Worm (Caenorhabditis elegans) whole organism, late embryonic: ENCODE measurements around the gene H32C10.1.

Source experiments
- C08G9.2 ChIP-seq: sonication (generic microtip); optimal IDR thresholded peaks from 2 replicates; lab custom pipeline; 2016; ENCODE audit warnings: mild to moderate bottlenecking, missing genetic modification characterization, moderate library complexity, missing compliant biosample characterization
- C38D4.7 ChIP-seq: fragments of 200-800 bp; sonication (Bioruptor generic); optimal IDR thresholded peaks from 2 replicates; lab custom pipeline; 2018; ENCODE audit warnings: mild to moderate bottlenecking, missing genetic modification characterization, moderate library complexity, missing compliant biosample characterization
- F13H6.1 ChIP-seq: sonication (generic microtip); optimal IDR thresholded peaks from 2 replicates; lab custom pipeline; 2016; ENCODE audit warnings: missing genetic modification characterization, missing compliant biosample characterization
- K09A11.1 ChIP-seq: sonication (generic microtip); optimal IDR thresholded peaks from 2 replicates; lab custom pipeline; 2017; ENCODE audit warnings: antibody characterized with exemption, mild to moderate bottlenecking, missing genetic modification characterization, missing compliant biosample characterization; ENCODE audit not compliant: insufficient read depth
- T23F11.4 ChIP-seq: fragments of 200-800 bp; sonication (Bioruptor generic); optimal IDR thresholded peaks from 2 replicates; lab custom pipeline; 2018; ENCODE audit warnings: mild to moderate bottlenecking, missing genetic modification characterization, missing compliant biosample characterization
- Y22D7AL.16 ChIP-seq: sonication (generic microtip); optimal IDR thresholded peaks from 2 replicates; lab custom pipeline; 2016; ENCODE audit warnings: missing genetic modification characterization, missing compliant biosample characterization
- ama-1 ChIP-seq: fragments of 150-350 bp; optimal IDR thresholded peaks from 2 replicates; lab custom pipeline; 2014
- ceh-14 ChIP-seq: sonication (generic microtip); optimal IDR thresholded peaks from 2 replicates; lab custom pipeline; 2016; ENCODE audit warnings: missing genotype, missing genetic modification characterization, missing compliant biosample characterization
- ceh-19 ChIP-seq: fragments of 200-800 bp; sonication (Bioruptor generic); optimal IDR thresholded peaks from 2 replicates; lab custom pipeline; 2018; ENCODE audit warnings: mild to moderate bottlenecking, missing genetic modification characterization, missing compliant biosample characterization
- ceh-2 ChIP-seq: sonication (generic microtip); optimal IDR thresholded peaks from 2 replicates; lab custom pipeline; 2016; ENCODE audit warnings: missing genotype, missing genetic modification characterization, missing compliant biosample characterization
- ceh-30 ChIP-seq: fragments of 150-350 bp; optimal IDR thresholded peaks from 2 replicates; lab custom pipeline; 2014; ENCODE audit warnings: missing biosample characterization, missing genetic modification characterization
- ceh-31 ChIP-seq: sonication (generic microtip); optimal IDR thresholded peaks from 2 replicates; lab custom pipeline; 2016; ENCODE audit warnings: missing genetic modification characterization, missing compliant biosample characterization
- ceh-34 ChIP-seq: sonication (generic microtip); optimal IDR thresholded peaks from 2 replicates; lab custom pipeline; 2016; ENCODE audit warnings: mild to moderate bottlenecking, missing genetic modification characterization, missing compliant biosample characterization
- ceh-45 ChIP-seq: fragments of 200-800 bp; sonication (Bioruptor generic); IDR thresholded peaks from 2 replicates; pipeline ENCODE4 v1.3.6; 2022; ENCODE audit warnings: missing genetic modification reagents, missing genetic modification characterization, missing compliant biosample characterization
- ceh-48 ChIP-seq: sonication (generic microtip); optimal IDR thresholded peaks from 2 replicates; lab custom pipeline; 2016; ENCODE audit warnings: missing genetic modification characterization, inconsistent platforms, missing compliant biosample characterization
- ceh-9 ChIP-seq: sonication (generic microtip); optimal IDR thresholded peaks from 2 replicates; lab custom pipeline; 2016; ENCODE audit warnings: mild to moderate bottlenecking, missing genetic modification characterization, inconsistent platforms, missing compliant biosample characterization
- dmd-4 ChIP-seq: sonication (generic microtip); optimal IDR thresholded peaks from 2 replicates; lab custom pipeline; 2016; ENCODE audit warnings: borderline replicate concordance, missing genetic modification characterization, missing compliant biosample characterization
- dve-1 ChIP-seq: sonication (generic microtip); optimal IDR thresholded peaks from 2 replicates; lab custom pipeline; 2017; ENCODE audit warnings: antibody characterized with exemption, mild to moderate bottlenecking, missing genetic modification characterization, missing compliant biosample characterization
- elt-2 ChIP-seq: sonication (generic microtip); optimal IDR thresholded peaks from 2 replicates; lab custom pipeline; 2016; ENCODE audit warnings: missing genetic modification reagents, missing genetic modification characterization, missing compliant biosample characterization
- elt-4 ChIP-seq: sonication (generic microtip); optimal IDR thresholded peaks from 2 replicates; lab custom pipeline; 2016; ENCODE audit warnings: missing genetic modification characterization, missing compliant biosample characterization
- ets-4 ChIP-seq: sonication (generic microtip); optimal IDR thresholded peaks from 2 replicates; lab custom pipeline; 2016; ENCODE audit warnings: missing genetic modification characterization, missing compliant biosample characterization
- eyg-1 ChIP-seq: sonication (generic microtip); optimal IDR thresholded peaks from 2 replicates; lab custom pipeline; 2016; ENCODE audit warnings: missing genotype, missing genetic modification characterization, missing compliant biosample characterization
- fax-1 ChIP-seq: sonication (generic microtip); optimal IDR thresholded peaks from 2 replicates; lab custom pipeline; 2016; ENCODE audit warnings: missing genotype, missing genetic modification characterization, missing compliant biosample characterization
- fkh-10 ChIP-seq: fragments of 150-350 bp; optimal IDR thresholded peaks from 2 replicates; lab custom pipeline; 2014; ENCODE audit warnings: missing biosample characterization, missing genetic modification reagents, missing genetic modification characterization
- fkh-6 ChIP-seq: sonication (generic microtip); optimal IDR thresholded peaks from 2 replicates; lab custom pipeline; 2016; ENCODE audit warnings: missing genetic modification characterization, missing compliant biosample characterization
- hlh-13 ChIP-seq: fragments of 200-800 bp; sonication (Bioruptor generic); optimal IDR thresholded peaks from 2 replicates; lab custom pipeline; 2018; ENCODE audit warnings: mild to moderate bottlenecking, missing genetic modification characterization, missing compliant biosample characterization
- hlh-15 ChIP-seq: sonication (generic microtip); optimal IDR thresholded peaks from 2 replicates; lab custom pipeline; 2016; ENCODE audit warnings: missing genetic modification characterization, missing compliant biosample characterization
- hlh-30 ChIP-seq: sonication (generic microtip); optimal IDR thresholded peaks from 2 replicates; lab custom pipeline; 2017; ENCODE audit warnings: antibody characterized with exemption, missing genetic modification characterization, missing compliant biosample characterization; ENCODE audit not compliant: insufficient read depth
- hlh-6 ChIP-seq: sonication (generic microtip); optimal IDR thresholded peaks from 2 replicates; lab custom pipeline; 2016; ENCODE audit warnings: missing genotype, missing genetic modification characterization, missing compliant biosample characterization
- lim-6 ChIP-seq: sonication (generic microtip); optimal IDR thresholded peaks from 2 replicates; lab custom pipeline; 2016; ENCODE audit warnings: missing genetic modification characterization, missing compliant biosample characterization
- madf-2 ChIP-seq: sonication (generic microtip); optimal IDR thresholded peaks from 2 replicates; lab custom pipeline; 2017; ENCODE audit warnings: missing genetic modification characterization, missing compliant biosample characterization
- mec-3 ChIP-seq: sonication (generic microtip); optimal IDR thresholded peaks from 2 replicates; lab custom pipeline; 2016; ENCODE audit warnings: borderline replicate concordance, missing genetic modification characterization, missing compliant biosample characterization
- nfya-1 ChIP-seq: sonication (generic microtip); optimal IDR thresholded peaks from 2 replicates; lab custom pipeline; 2017; ENCODE audit warnings: missing genetic modification characterization, mild to moderate bottlenecking, missing compliant biosample characterization, antibody characterized with exemption, moderate library complexity
- nhr-232 ChIP-seq: sonication (generic microtip); optimal IDR thresholded peaks from 2 replicates; lab custom pipeline; 2016; ENCODE audit warnings: missing genetic modification characterization, missing compliant biosample characterization
- npax-4 ChIP-seq: sonication (generic microtip); optimal IDR thresholded peaks from 2 replicates; lab custom pipeline; 2016; ENCODE audit warnings: missing genetic modification characterization, missing compliant biosample characterization
- odd-2 ChIP-seq: sonication (generic microtip); optimal IDR thresholded peaks from 2 replicates; lab custom pipeline; 2017; ENCODE audit warnings: antibody characterized with exemption, mild to moderate bottlenecking, missing genetic modification characterization, missing compliant biosample characterization
- pax-1 ChIP-seq: fragments of 150-350 bp; optimal IDR thresholded peaks from 2 replicates; lab custom pipeline; 2014; ENCODE audit warnings: missing biosample characterization, missing genetic modification characterization
- pha-2 ChIP-seq: sonication (generic microtip); optimal IDR thresholded peaks from 2 replicates; lab custom pipeline; 2017; ENCODE audit warnings: mild to moderate bottlenecking, missing genetic modification characterization, missing compliant biosample characterization
- pha-4 ChIP-seq: fragments of 150-350 bp; optimal IDR thresholded peaks from 2 replicates; lab custom pipeline; 2018; ENCODE audit warnings: missing biosample characterization, missing genetic modification reagents, missing genetic modification characterization
- pqm-1 ChIP-seq: sonication (generic microtip); optimal IDR thresholded peaks from 2 replicates; lab custom pipeline; 2016; ENCODE audit warnings: missing genetic modification characterization, missing compliant biosample characterization
- ref-2 ChIP-seq: sonication (generic microtip); optimal IDR thresholded peaks from 2 replicates; lab custom pipeline; 2016; ENCODE audit warnings: missing genetic modification characterization, missing compliant biosample characterization
- rnt-1 ChIP-seq: sonication (generic microtip); optimal IDR thresholded peaks from 2 replicates; lab custom pipeline; 2016; ENCODE audit warnings: missing genetic modification characterization, missing compliant biosample characterization
- sdc-2 ChIP-seq: sonication (generic microtip); optimal IDR thresholded peaks from 2 replicates; lab custom pipeline; 2016; ENCODE audit warnings: missing genotype, missing genetic modification characterization, missing compliant biosample characterization
- sox-2 ChIP-seq: fragments of 200-800 bp; sonication (Bioruptor generic); IDR thresholded peaks from 2 replicates; pipeline ENCODE4 v1.3.6; 2022; ENCODE audit warnings: missing genetic modification reagents, missing genetic modification characterization, missing compliant biosample characterization
- sox-4 ChIP-seq: sonication (generic microtip); optimal IDR thresholded peaks from 2 replicates; lab custom pipeline; 2017; ENCODE audit warnings: mild to moderate bottlenecking, missing genetic modification characterization, inconsistent platforms, missing compliant biosample characterization
- syd-9 ChIP-seq: sonication (generic microtip); optimal IDR thresholded peaks from 2 replicates; lab custom pipeline; 2016; ENCODE audit warnings: mild to moderate bottlenecking, missing genetic modification characterization, moderate library complexity, missing compliant biosample characterization
- tbx-7 ChIP-seq: sonication (generic microtip); optimal IDR thresholded peaks from 2 replicates; lab custom pipeline; 2016; ENCODE audit warnings: missing genotype, missing genetic modification characterization, missing compliant biosample characterization
- unc-3 ChIP-seq, 2 experiments: fragments of 200-800 bp in 1 of 2; sonication (Bioruptor generic) in 1 of 2; sonication (generic microtip) in 1 of 2; conservative IDR thresholded peaks in 1 of 2; optimal IDR thresholded peaks in 1 of 2; 2 replicates each; pipeline versions ENCODE4 v1.3.6 to Lab custom; 2016 to 2022; ENCODE audit warnings: missing compliant biosample characterization in 2 of 2, missing genetic modification characterization in 2 of 2, missing genetic modification reagents in 1 of 2
- unc-42 ChIP-seq: sonication (generic microtip); optimal IDR thresholded peaks from 2 replicates; lab custom pipeline; 2016; ENCODE audit warnings: missing genotype, missing genetic modification characterization, missing compliant biosample characterization
- zip-5 ChIP-seq: sonication (generic microtip); optimal IDR thresholded peaks from 2 replicates; lab custom pipeline; 2016; ENCODE audit warnings: missing genetic modification characterization, missing compliant biosample characterization

The H32C10.1 gene

ce11 chrIV:5967035-5967499 lies 32.9 kb downstream of the H32C10.1 start (continued):
- peak; percentile 21 for TF ChIP-seq ets-4 (tag; lab: Kevin White, UChicago)
- no peak for TF ChIP-seq elt-4 (tag; lab: Kevin White, UChicago)
- TF ChIP-seq ceh-31 (tag; lab: Kevin White, UChicago), result peak; percentile 49
- TF ChIP-seq sox-2, result peak; percentile 61; the same call in 1 of the 2 replicates
- no peak for TF ChIP-seq ceh-30 (tag; lab: Kevin White, UChicago)
- peak; percentile 55 for TF ChIP-seq mec-3 (tag; lab: Kevin White, UChicago)
- peak; percentile 66 for TF ChIP-seq nhr-232 (tag; lab: Kevin White, UChicago)
- TF ChIP-seq syd-9 (tag; lab: Kevin White, UChicago), result peak; percentile 39
- peak; percentile 83 for TF ChIP-seq ceh-34 (tag; lab: Kevin White, UChicago)
- TF ChIP-seq dve-1 (tag; lab: Kevin White, UChicago), result peak; percentile 90
- TF ChIP-seq fax-1 (tag; lab: Kevin White, UChicago), result peak; percentile 65
- peak; percentile 69 for TF ChIP-seq ceh-19 (GFP tag; lab: Kevin White, UChicago)
- peak; percentile 41 for TF ChIP-seq zip-5
- peak; percentile 59 for TF ChIP-seq sdc-2 (tag; lab: Kevin White, UChicago)
- TF ChIP-seq nfya-1 (tag; lab: Kevin White, UChicago), result peak; percentile 57
- peak; percentile 58 for TF ChIP-seq unc-3 (GFP tag; conservative IDR thresholded peaks at IDR 0.05; lab: Robert Waterston, UW)
- TF ChIP-seq unc-3 (tag; optimal IDR thresholded peaks at IDR 0.05; lab: Kevin White, UChicago), result peak; percentile 76
- TF ChIP-seq ceh-45 (GFP tag; lab: Robert Waterston, UW), result peak; percentile 74; the same call in 1 of the 2 replicates
- TF ChIP-seq F13H6.1 (tag; lab: Kevin White, UChicago), result peak; percentile 69
- TF ChIP-seq T23F11.4 (GFP tag; lab: Kevin White, UChicago), result peak; percentile 71
- peak; percentile 75 for TF ChIP-seq sox-4 (tag; lab: Kevin White, UChicago)
- peak; percentile 74 for TF ChIP-seq eyg-1 (tag; lab: Kevin White, UChicago)
- TF ChIP-seq hlh-30 (tag; lab: Kevin White, UChicago), result peak; percentile 54
- no peak for TF ChIP-seq ama-1 (lab: Kevin White, UChicago)
- peak; percentile 35 for TF ChIP-seq rnt-1 (tag; lab: Kevin White, UChicago)
- TF ChIP-seq lim-6 (tag; lab: Kevin White, UChicago), result peak; percentile 30
- peak; percentile 85 for TF ChIP-seq hlh-6 (tag; lab: Kevin White, UChicago)
- peak; percentile 76 for TF ChIP-seq K09A11.1 (tag; lab: Kevin White, UChicago)
- TF ChIP-seq C38D4.7, result peak; percentile 81
- peak; percentile 73 for TF ChIP-seq ceh-2 (tag; lab: Kevin White, UChicago)
- peak; percentile 34 for TF ChIP-seq odd-2
- TF ChIP-seq hlh-15, result peak; percentile 60
- no peak for TF ChIP-seq fkh-10 (GFP tag; lab: Kevin White, UChicago)
- peak; percentile 71 for TF ChIP-seq dmd-4 (tag; lab: Kevin White, UChicago)
- no peak for TF ChIP-seq pax-1 (tag; lab: Kevin White, UChicago)
- TF ChIP-seq pha-2, result peak; percentile 71
- peak; percentile 82 for TF ChIP-seq pqm-1 (tag; lab: Kevin White, UChicago)
- peak; percentile 76 for TF ChIP-seq C08G9.2 (tag; lab: Kevin White, UChicago)
- peak; percentile 82 for TF ChIP-seq madf-2 (tag; lab: Kevin White, UChicago)
- TF ChIP-seq fkh-6 (tag; lab: Kevin White, UChicago), result peak; percentile 82
- peak; percentile 64 for TF ChIP-seq ceh-48 (tag; lab: Kevin White, UChicago)
- TF ChIP-seq elt-2 (tag; lab: Kevin White, UChicago), result peak; percentile 97
- no peak for TF ChIP-seq pha-4 (tag; lab: Kevin White, UChicago)
- peak; percentile 18 for TF ChIP-seq tbx-7 (tag; lab: Kevin White, UChicago)
- TF ChIP-seq hlh-13, result peak; percentile 52
- peak; percentile 52 for TF ChIP-seq unc-42
- peak; percentile 69 for TF ChIP-seq Y22D7AL.16 (tag; lab: Kevin White, UChicago)
- TF ChIP-seq ref-2 (tag; lab: Kevin White, UChicago), result peak; percentile 72
- peak; percentile 44 for TF ChIP-seq npax-4 (tag; lab: Kevin White, UChicago)
- peak; percentile 43 for TF ChIP-seq ceh-9 (tag; lab: Kevin White, UChicago)
- TF ChIP-seq ceh-14 (tag; lab: Kevin White, UChicago), result peak; percentile 73
- TF ChIP-seq, all 69 proteins: peak for 59
